Fruit fly (Drosophila melanogaster): Measurements from ENCODE around the gene CG12084.

Gene CG12084

dm6 chr3L:1478998-1479680, 17.3 kb downstream of the CG12084 start (continued):
- TF ChIP-seq nerfin-1 (tag; optimal IDR thresholded peaks at IDR 0.05) (peak; percentile 20), da (GFP tag; optimal IDR thresholded peaks at IDR 0.05) (no peak), CG17186 (GFP tag; optimal IDR thresholded peaks at IDR 0.05) (no peak), CG34422 (GFP tag; IDR thresholded peaks at IDR 0.05) (peak; percentile 82), CG11695 (GFP tag; IDR thresholded peaks at IDR 0.05) (peak; percentile 83), repo (GFP tag; optimal IDR thresholded peaks at IDR 0.05) (no peak), Dp (GFP tag; optimal IDR thresholded peaks at IDR 0.05) (no peak), gcm (GFP tag; optimal IDR thresholded peaks at IDR 0.05) (peak; percentile 40), Hr3 (GFP tag; optimal IDR thresholded peaks at IDR 0.05) (peak; percentile 56), CG16813 (GFP tag; IDR thresholded peaks at IDR 0.05; ENCODE audit: partially characterized antibody) (no peak), CG9215 (GFP tag; IDR thresholded peaks at IDR 0.05) (no peak), bcd (GFP tag; optimal IDR thresholded peaks at IDR 0.05) (peak; percentile 49), CG14441 (GFP tag; IDR thresholded peaks at IDR 0.05) (peak; percentile 73), CG17829 (tag; optimal IDR thresholded peaks at IDR 0.05) (peak; percentile 87), CG7556 (GFP tag; optimal IDR thresholded peaks at IDR 0.05) (peak; percentile 52), pzg (GFP tag; optimal IDR thresholded peaks at IDR 0.05) (no peak), gsb (GFP tag; IDR thresholded peaks at IDR 0.05) (no peak), yki (optimal IDR thresholded peaks at IDR 0.05) (peak; percentile 67), cato (GFP tag; optimal IDR thresholded peaks at IDR 0.05; ENCODE audit: borderline replicate concordance) (no peak), pho (GFP tag; optimal IDR thresholded peaks at IDR 0.05) (no peak), pita (GFP tag; optimal IDR thresholded peaks at IDR 0.05) (no peak), CG13424 (tag; optimal IDR thresholded peaks at IDR 0.05) (peak; percentile 38), CG8290 (GFP tag; optimal IDR thresholded peaks at IDR 0.05) (peak; percentile 41), CG8290 (tag; optimal IDR thresholded peaks at IDR 0.05) (no peak), gt (GFP tag; IDR thresholded peaks at IDR 0.05) (peak; percentile 70), CG6175 (GFP tag; IDR thresholded peaks at IDR 0.05) (no peak), lov (optimal IDR thresholded peaks at IDR 0.05) (no peak), lov (GFP tag; IDR thresholded peaks at IDR 0.05) (peak; percentile 85), CG10959 (GFP tag; IDR thresholded peaks at IDR 0.05) (peak; percentile 94), CG18764 (GFP tag; optimal IDR thresholded peaks at IDR 0.05) (no peak), Fer1 (GFP tag; optimal IDR thresholded peaks at IDR 0.05) (no peak), Aef1 (GFP tag; IDR thresholded peaks at IDR 0.05) (peak; percentile 17; the same call in 1 of the 3 replicates), phol (tag; optimal IDR thresholded peaks at IDR 0.05) (peak; percentile 69), ham (GFP tag; IDR thresholded peaks at IDR 0.05) (no peak), Nf-YB (GFP tag; optimal IDR thresholded peaks at IDR 0.05) (peak; percentile 28), gcm2 (GFP tag; optimal IDR thresholded peaks at IDR 0.05) (no peak), NfI (GFP tag; optimal IDR thresholded peaks at IDR 0.05) (peak; percentile 7), HLH3B (GFP tag; IDR thresholded peaks at IDR 0.05) (peak; percentile 46), CG1529 (GFP tag; optimal IDR thresholded peaks at IDR 0.05) (peak; percentile 27), sens (GFP tag) (peak; percentile 89), Ssrp (tag; optimal IDR thresholded peaks at IDR 0.05) (peak; percentile 67), maf-S (GFP tag; optimal IDR thresholded peaks at IDR 0.05) (peak; percentile 14), otp (GFP tag; IDR thresholded peaks at IDR 0.05) (peak; percentile 87), CG11504 (tag; optimal IDR thresholded peaks at IDR 0.05) (peak; percentile 51), NC2β (GFP tag; optimal IDR thresholded peaks at IDR 0.05) (peak; percentile 65), CG8924 (tag; optimal IDR thresholded peaks at IDR 0.05) (peak; percentile 85), ci (GFP tag; IDR thresholded peaks at IDR 0.05) (peak; percentile 77), ase (GFP tag; IDR thresholded peaks at IDR 0.05) (peak; percentile 44; the same call in 1 of the 3 replicates), CG18619 (GFP tag; optimal IDR thresholded peaks at IDR 0.05) (no peak), Gsc (GFP tag; IDR thresholded peaks at IDR 0.05) (peak; percentile 58), eyg (GFP tag; optimal IDR thresholded peaks at IDR 0.05) (no peak), CG17802 (tag; optimal IDR thresholded peaks at IDR 0.05) (peak; percentile 9)
